Fruit fly (Drosophila melanogaster): ENCODE measurements around the gene CAH2.

CAH2 gene

DNA sequence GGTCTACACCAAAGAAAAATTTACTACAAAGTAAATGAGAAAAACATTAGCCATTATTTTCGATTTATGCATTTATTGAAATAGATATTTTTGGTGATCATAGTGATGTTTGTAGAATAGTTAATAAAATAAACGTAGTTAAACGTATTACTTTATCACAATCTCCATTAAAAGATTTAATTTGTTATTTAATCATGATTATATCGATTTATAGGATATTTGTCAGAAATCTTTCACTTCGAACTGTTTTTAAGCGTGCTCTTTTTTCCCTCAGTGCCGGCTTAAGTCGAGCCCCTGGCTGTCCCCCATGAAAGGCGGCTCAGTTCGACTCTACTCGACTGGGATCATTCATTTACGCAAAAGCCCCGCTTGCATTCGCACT is 46.2 kb downstream of the CAH2 start:
- peak; percentile 22 for TF ChIP-seq CG3281 (GFP tag; optimal IDR thresholded peaks at IDR 0.05)
- TF ChIP-seq CG11695 (GFP tag; IDR thresholded peaks at IDR 0.05), result peak; percentile 36; the same call in 1 of the 3 replicates
- TF ChIP-seq Oaz (GFP tag; IDR thresholded peaks at IDR 0.05), result no peak
- no peak for TF ChIP-seq CG13894 (tag; optimal IDR thresholded peaks at IDR 0.05)
- no peak for TF ChIP-seq Hr51 (GFP tag; optimal IDR thresholded peaks at IDR 0.05)
- TF ChIP-seq CoRest (tag; optimal IDR thresholded peaks at IDR 0.05), result peak; percentile 7
- no peak for TF ChIP-seq Asciz (GFP tag; optimal IDR thresholded peaks at IDR 0.05)
- no peak for TF ChIP-seq Doc2 (GFP tag; IDR thresholded peaks at IDR 0.05)
- TF ChIP-seq CG15269 (tag; optimal IDR thresholded peaks at IDR 0.05), result peak; percentile 9
- 0 out of 2 replicates have a peak, but pooled peaks have one; percentile 11 for TF ChIP-seq danr (GFP tag; IDR thresholded peaks at IDR 0.05)
- TF ChIP-seq CG30403 (GFP tag; optimal IDR thresholded peaks at IDR 0.05), result peak; percentile 24
- TF ChIP-seq ase (GFP tag; IDR thresholded peaks at IDR 0.05), result 0 out of 3 replicates have a peak, but pooled peaks have one; percentile 4
- TF ChIP-seq phol (tag; optimal IDR thresholded peaks at IDR 0.05), result peak; percentile 7
- peak; percentile 15 for TF ChIP-seq Oli (tag; optimal IDR thresholded peaks at IDR 0.05)
- TF ChIP-seq hkb (optimal IDR thresholded peaks at IDR 0.05), result no peak
- TF ChIP-seq hkb (GFP tag; IDR thresholded peaks at IDR 0.05), result no peak
- TF ChIP-seq dysf (GFP tag; IDR thresholded peaks at IDR 0.05), result 0 out of 3 replicates have a peak, but pooled peaks have one; percentile 37
- peak; percentile 83 for TF ChIP-seq sens (GFP tag)
- no peak for TF ChIP-seq sna (GFP tag; IDR thresholded peaks at IDR 0.05; ENCODE audit: partially characterized antibody)
- TF ChIP-seq BtbVII (GFP tag; optimal IDR thresholded peaks at IDR 0.05), result no peak
- peak; percentile 42 for TF ChIP-seq lmd (GFP tag; IDR thresholded peaks at IDR 0.05)
- TF ChIP-seq CG17359 (tag; optimal IDR thresholded peaks at IDR 0.05), result no peak
- TF ChIP-seq HLH4C (GFP tag; IDR thresholded peaks at IDR 0.05; ENCODE audit: partially characterized antibody), result no peak
- no peak for TF ChIP-seq CG12104 (GFP tag; optimal IDR thresholded peaks at IDR 0.05)
- TF ChIP-seq gem (tag; optimal IDR thresholded peaks at IDR 0.05), result peak; percentile 38
- no peak for TF ChIP-seq CG2199 (GFP tag; IDR thresholded peaks at IDR 0.05)
- no peak for TF ChIP-seq CG17328 (GFP tag; IDR thresholded peaks at IDR 0.05)
- no peak for TF ChIP-seq pzg (GFP tag; optimal IDR thresholded peaks at IDR 0.05)
- TF ChIP-seq Elba2 (GFP tag; optimal IDR thresholded peaks at IDR 0.05), result no peak
- peak; percentile 38 for TF ChIP-seq Meics (GFP tag; optimal IDR thresholded peaks at IDR 0.05)
- peak; percentile 23 for TF ChIP-seq dmrt99B (tag; optimal IDR thresholded peaks at IDR 0.05)
- no peak for TF ChIP-seq CG13424 (tag; optimal IDR thresholded peaks at IDR 0.05)
- no peak for TF ChIP-seq dpn (GFP tag; optimal IDR thresholded peaks at IDR 0.05)
- TF ChIP-seq NC2β (GFP tag; optimal IDR thresholded peaks at IDR 0.05), result no peak
- TF ChIP-seq bigmax (GFP tag; optimal IDR thresholded peaks at IDR 0.05), result no peak
- no peak for TF ChIP-seq CG11247 (GFP tag; IDR thresholded peaks at IDR 0.05)
- TF ChIP-seq CG18476 (GFP tag; optimal IDR thresholded peaks at IDR 0.05), result peak; percentile 15
- TF ChIP-seq mirr (GFP tag; optimal IDR thresholded peaks at IDR 0.05), result no peak
- TF ChIP-seq CG6175 (GFP tag; IDR thresholded peaks at IDR 0.05), result no peak
- TF ChIP-seq slp2 (GFP tag; optimal IDR thresholded peaks at IDR 0.05), result no peak
- no peak for TF ChIP-seq Dll (GFP tag; IDR thresholded peaks at IDR 0.05; ENCODE audit: partially characterized antibody)
- TF ChIP-seq nmo (GFP tag; optimal IDR thresholded peaks at IDR 0.05), result peak; percentile 10
- no peak for TF ChIP-seq CG8765 (GFP tag; IDR thresholded peaks at IDR 0.05)
- TF ChIP-seq usp (GFP tag; optimal IDR thresholded peaks at IDR 0.05), result no peak
- no peak for TF ChIP-seq pan (optimal IDR thresholded peaks at IDR 0.05)
- TF ChIP-seq pan (GFP tag; optimal IDR thresholded peaks at IDR 0.05 in 1 of 2, IDR thresholded peaks at IDR 0.05 in 1 of 2), result no peak
- no peak for TF ChIP-seq tup (GFP tag; optimal IDR thresholded peaks at IDR 0.05)
- TF ChIP-seq CG11504 (tag; optimal IDR thresholded peaks at IDR 0.05), result peak; percentile 34
- TF ChIP-seq tio (GFP tag; optimal IDR thresholded peaks at IDR 0.05), result no peak
- TF ChIP-seq Sox100B (GFP tag; optimal IDR thresholded peaks at IDR 0.05), result peak; percentile 28
- TF ChIP-seq row (GFP tag; IDR thresholded peaks at IDR 0.05), result peak; percentile 27; the same call in 1 of the 3 replicates
